Fruit fly (Drosophila melanogaster) whole organism, embryonic: ENCODE measurements around the gene Polr1D.

Experiments used
- Ada2b ChIP-seq: fragments of 200-800 bp; sonication (Bioruptor generic); IDR thresholded peaks from 2 replicates; pipeline ENCODE4 v1.3.6; 2022; ENCODE audit warnings: missing biosample characterization, missing genetic modification characterization
- Bdp1 ChIP-seq: fragments of 200-800 bp; sonication (Bioruptor generic); optimal IDR thresholded peaks from 3 replicates; lab custom pipeline; 2016; ENCODE audit warnings: missing biosample characterization, missing genetic modification characterization
- CG10366 ChIP-seq: fragments of 200-800 bp; sonication (Bioruptor generic); IDR thresholded peaks from 2 replicates; pipeline ENCODE4 v1.3.6; 2022; ENCODE audit warnings: missing biosample characterization, missing genetic modification characterization
- CG11560 ChIP-seq: fragments of 200-800 bp; sonication (Bioruptor generic); IDR thresholded peaks from 3 replicates; pipeline ENCODE4 v1.3.6; 2022; ENCODE audit warnings: missing biosample characterization, missing genetic modification characterization
- CG11723 ChIP-seq: fragments of 200-800 bp; sonication (Bioruptor generic); optimal IDR thresholded peaks from 2 replicates; lab custom pipeline; 2017; ENCODE audit warnings: missing biosample characterization, mild to moderate bottlenecking, missing genetic modification characterization
- CG14014 ChIP-seq: fragments of 200-800 bp; sonication (Bioruptor generic); IDR thresholded peaks from 2 replicates; pipeline ENCODE4 v1.3.6; 2022; ENCODE audit warnings: missing biosample characterization, missing genetic modification characterization
- CG14050 ChIP-seq: fragments of 200-800 bp; sonication (Bioruptor generic); IDR thresholded peaks from 3 replicates; pipeline ENCODE4 v1.3.6; 2022; ENCODE audit warnings: missing biosample characterization, missing genetic modification characterization
- CG14860 ChIP-seq: fragments of 200-800 bp; sonication (Bioruptor generic); IDR thresholded peaks from 3 replicates; pipeline ENCODE4 v1.3.6; 2022; ENCODE audit warnings: missing biosample characterization, missing genetic modification characterization; ENCODE audit not compliant: partially characterized antibody
- CG2202 ChIP-seq: fragments of 200-800 bp; sonication (Bioruptor generic); optimal IDR thresholded peaks from 2 replicates; lab custom pipeline; 2018; ENCODE audit warnings: missing biosample characterization, mild to moderate bottlenecking, missing genetic modification characterization
- CG34376 ChIP-seq: fragments of 200-800 bp; sonication (Bioruptor generic); optimal IDR thresholded peaks from 2 replicates; lab custom pipeline; 2018; ENCODE audit warnings: missing biosample characterization, mild to moderate bottlenecking, missing genetic modification characterization
- CG3847 ChIP-seq: fragments of 200-800 bp; sonication (Bioruptor generic); IDR thresholded peaks from 2 replicates; pipeline ENCODE4 v1.3.6; 2022; ENCODE audit warnings: missing biosample characterization, missing genetic modification characterization
- CG5245 ChIP-seq: fragments of 200-800 bp; sonication (Bioruptor generic); optimal IDR thresholded peaks from 3 replicates; lab custom pipeline; 2016; ENCODE audit warnings: missing biosample characterization, missing genetic modification characterization
- CG6683 ChIP-seq: fragments of 200-800 bp; sonication (Bioruptor generic); optimal IDR thresholded peaks from 2 replicates; lab custom pipeline; 2017; ENCODE audit warnings: missing biosample characterization, mild to moderate bottlenecking, missing genetic modification characterization, missing genetic modification reagents
- CG6791 ChIP-seq: fragments of 200-800 bp; sonication (Bioruptor generic); IDR thresholded peaks from 3 replicates; pipeline ENCODE4 v1.3.6; 2022; ENCODE audit warnings: missing biosample characterization, missing genetic modification characterization; ENCODE audit not compliant: partially characterized antibody
- CG8924 ChIP-seq: fragments of 200-800 bp; optimal IDR thresholded peaks from 3 replicates; lab custom pipeline; 2019; ENCODE audit warnings: missing biosample characterization, mild to moderate bottlenecking, missing genetic modification characterization, moderate library complexity
- CTCF ChIP-seq: fragments of 200-800 bp; sonication (Bioruptor generic); optimal IDR thresholded peaks from 2 replicates; lab custom pipeline; 2017; ENCODE audit warnings: missing biosample characterization, mild to moderate bottlenecking, missing genetic modification characterization, moderate library complexity
- Dbx ChIP-seq: fragments of 200-800 bp; sonication (Bioruptor generic); IDR thresholded peaks from 3 replicates; pipeline ENCODE4 v1.3.6; 2022; ENCODE audit warnings: missing biosample characterization, missing genetic modification characterization
- Drgx ChIP-seq: fragments of 200-800 bp; sonication (Bioruptor generic); IDR thresholded peaks from 2 replicates; pipeline ENCODE4 v1.3.6; 2022; ENCODE audit warnings: missing biosample characterization, missing genetic modification characterization
- Elba2 ChIP-seq: fragments of 200-800 bp; sonication (Bioruptor generic); optimal IDR thresholded peaks from 3 replicates; lab custom pipeline; 2016; ENCODE audit warnings: missing biosample characterization, missing genetic modification characterization
- GATAe ChIP-seq: fragments of 200-800 bp; sonication (Bioruptor generic); conservative IDR thresholded peaks from 2 replicates; pipeline ENCODE4 v1.3.6; 2022; ENCODE audit warnings: missing biosample characterization, missing genetic modification characterization
- HmgD ChIP-seq: fragments of 200-800 bp; sonication (Bioruptor generic); optimal IDR thresholded peaks from 3 replicates; lab custom pipeline; 2016; ENCODE audit warnings: missing biosample characterization, missing genetic modification characterization
- Lhr ChIP-seq: fragments of 200-800 bp; sonication (Bioruptor generic); optimal IDR thresholded peaks from 3 replicates; lab custom pipeline; 2017; ENCODE audit warnings: mild to moderate bottlenecking, missing biosample characterization, missing genetic modification reagents, missing genetic modification characterization
- Lim3 ChIP-seq: fragments of 200-800 bp; sonication (Bioruptor generic); IDR thresholded peaks from 2 replicates; pipeline ENCODE4 v1.3.6; 2022; ENCODE audit warnings: missing biosample characterization, missing genetic modification characterization
- Med ChIP-seq: fragments of 200-800 bp; sonication (Bioruptor generic); peaks from one replicate; lab custom pipeline; 2016; ENCODE audit warnings: missing biosample characterization, missing genetic modification characterization, mild to moderate bottlenecking, inconsistent platforms, moderate library complexity
- NC2β ChIP-seq: fragments of 200-800 bp; sonication (Bioruptor generic); optimal IDR thresholded peaks from 2 replicates; lab custom pipeline; 2016; ENCODE audit warnings: missing biosample characterization, missing genetic modification characterization
- NK7.1 ChIP-seq: fragments of 200-800 bp; sonication (Bioruptor generic); optimal IDR thresholded peaks from 3 replicates; lab custom pipeline; 2016; ENCODE audit warnings: missing biosample characterization, missing genetic modification characterization
- Nf-YB ChIP-seq: fragments of 200-800 bp; sonication (Bioruptor generic); optimal IDR thresholded peaks from 3 replicates; lab custom pipeline; 2019; ENCODE audit warnings: missing biosample characterization, mild to moderate bottlenecking, missing genetic modification characterization, moderate library complexity
- Oaz ChIP-seq: fragments of 200-800 bp; sonication (Bioruptor generic); IDR thresholded peaks from 2 replicates; pipeline ENCODE4 v1.3.6; 2022; ENCODE audit warnings: missing biosample characterization, missing genetic modification characterization
- Sox102F ChIP-seq: fragments of 200-800 bp; sonication (Bioruptor generic); optimal IDR thresholded peaks from 2 replicates; lab custom pipeline; 2018; ENCODE audit warnings: missing biosample characterization, mild to moderate bottlenecking, missing genetic modification characterization, moderate library complexity
- Spps ChIP-seq: fragments of 200-800 bp; sonication (Bioruptor generic); optimal IDR thresholded peaks from 2 replicates; lab custom pipeline; 2018; ENCODE audit warnings: missing biosample characterization, mild to moderate bottlenecking, missing genetic modification characterization
- Vsx1 ChIP-seq: fragments of 200-800 bp; sonication (Bioruptor generic); optimal IDR thresholded peaks from 2 replicates; lab custom pipeline; 2017; ENCODE audit warnings: missing biosample characterization, mild to moderate bottlenecking, missing genetic modification characterization, missing genetic modification reagents
- aop ChIP-seq: fragments of 200-800 bp; sonication (Bioruptor generic); IDR thresholded peaks from 2 replicates; pipeline ENCODE4 v1.3.6; 2022; ENCODE audit warnings: missing biosample characterization, missing genetic modification characterization
- chinmo ChIP-seq: fragments of 200-800 bp; sonication (Bioruptor generic); IDR thresholded peaks from 4 replicates; pipeline ENCODE4 v1.3.6; 2022; ENCODE audit warnings: missing biosample characterization, missing genetic modification characterization; ENCODE audit not compliant: partially characterized antibody
- chn ChIP-seq: fragments of 200-800 bp; sonication (Bioruptor generic); optimal IDR thresholded peaks from 2 replicates; lab custom pipeline; 2016; ENCODE audit warnings: missing biosample characterization, missing genetic modification characterization
- ci ChIP-seq: fragments of 200-800 bp; sonication (Bioruptor generic); IDR thresholded peaks from 3 replicates; pipeline ENCODE4 v1.3.6; 2022; ENCODE audit warnings: missing biosample characterization, missing genetic modification characterization
- en ChIP-seq: fragments of 200-800 bp; sonication (Bioruptor generic); optimal IDR thresholded peaks from 2 replicates; lab custom pipeline; 2016; ENCODE audit warnings: missing biosample characterization, missing genetic modification characterization
- gce ChIP-seq: fragments of 200-800 bp; sonication (Bioruptor generic); IDR thresholded peaks from 3 replicates; pipeline ENCODE4 v1.3.6; 2022; ENCODE audit warnings: missing biosample characterization, missing genetic modification characterization
- gt ChIP-seq: fragments of 200-800 bp; sonication (Bioruptor generic); IDR thresholded peaks from 2 replicates; pipeline ENCODE4 v1.3.6; 2022; ENCODE audit warnings: missing biosample characterization, missing genetic modification characterization
- hb ChIP-seq: fragments of 200-800 bp; sonication (Bioruptor generic); IDR thresholded peaks from 3 replicates; pipeline ENCODE4 v1.3.6; 2022; ENCODE audit warnings: missing biosample characterization, missing genetic modification characterization; ENCODE audit not compliant: partially characterized antibody
- inv ChIP-seq: fragments of 200-800 bp; sonication (Bioruptor generic); IDR thresholded peaks from 2 replicates; pipeline ENCODE4 v1.3.6; 2022; ENCODE audit warnings: missing biosample characterization, missing genetic modification characterization; ENCODE audit not compliant: partially characterized antibody
- kah ChIP-seq: fragments of 200-800 bp; sonication (Bioruptor generic); optimal IDR thresholded peaks from 2 replicates; lab custom pipeline; 2018; ENCODE audit warnings: missing biosample characterization, mild to moderate bottlenecking, missing genetic modification characterization
- kay ChIP-seq: fragments of 200-800 bp; sonication (Bioruptor generic); optimal IDR thresholded peaks from 2 replicates; lab custom pipeline; 2016; ENCODE audit warnings: missing biosample characterization, missing genetic modification characterization
- nmo ChIP-seq: fragments of 200-800 bp; sonication (Bioruptor generic); optimal IDR thresholded peaks from 2 replicates; lab custom pipeline; 2018; ENCODE audit warnings: missing biosample characterization, mild to moderate bottlenecking, missing genetic modification characterization, moderate library complexity
- odd ChIP-seq: fragments of 200-800 bp; sonication (Bioruptor generic); optimal IDR thresholded peaks from 2 replicates; lab custom pipeline; 2017; ENCODE audit warnings: missing biosample characterization, mild to moderate bottlenecking, missing genetic modification characterization
- pb ChIP-seq: fragments of 200-800 bp; sonication (Bioruptor generic); optimal IDR thresholded peaks from 3 replicates; lab custom pipeline; 2016; ENCODE audit warnings: missing biosample characterization, missing genetic modification characterization
- peb ChIP-seq: fragments of 200-800 bp; sonication (Bioruptor generic); IDR thresholded peaks from 2 replicates; pipeline ENCODE4 v1.3.6; 2022; ENCODE audit warnings: missing biosample characterization, missing genetic modification characterization
- pnt ChIP-seq: fragments of 200-800 bp; sonication (Bioruptor generic); optimal IDR thresholded peaks from 3 replicates; lab custom pipeline; 2016; ENCODE audit warnings: missing biosample characterization, missing genetic modification characterization
- prd ChIP-seq, 3 experiments: fragments of >200 bp in 2 of 3; fragments of 200-800 bp in 1 of 3; sonication (Bioruptor generic) in 1 of 3; optimal IDR thresholded peaks in 2 of 3; IDR thresholded peaks in 1 of 3; 2 replicates in 2 of 3; 3 replicates in 1 of 3; pipeline versions ENCODE4 v1.3.6 to Lab custom; 2017 to 2022; ENCODE audit warnings: missing biosample characterization in 1 of 3, missing genetic modification characterization in 1 of 3
- sisA ChIP-seq: fragments of 200-800 bp; sonication (Bioruptor generic); IDR thresholded peaks from 2 replicates; pipeline ENCODE4 v1.3.6; 2022; ENCODE audit warnings: missing biosample characterization, missing genetic modification characterization
- wdn ChIP-seq: fragments of 200-800 bp; sonication (Bioruptor generic); IDR thresholded peaks from 2 replicates; pipeline ENCODE4 v1.3.6; 2022; ENCODE audit warnings: missing biosample characterization, missing genetic modification characterization
- yki ChIP-seq: fragments of >200 bp; optimal IDR thresholded peaks from 3 replicates; lab custom pipeline; 2018
- zf30C ChIP-seq: fragments of 200-800 bp; sonication (Bioruptor generic); optimal IDR thresholded peaks from 3 replicates; lab custom pipeline; 2018; ENCODE audit warnings: missing biosample characterization, mild to moderate bottlenecking, missing genetic modification characterization

Gene Polr1D

dm6 chr2L:19154893-19155389 is 19.9 kb upstream of the Polr1D start (continued):
- TF ChIP-seq kah (GFP tag; lab: Kevin White, UChicago) (no peak), pnt (no peak), zf30C (GFP tag; lab: Kevin White, UChicago) (no peak), Spps (tag; lab: Kevin White, UChicago) (no peak), HmgD (GFP tag; lab: Kevin White, UChicago) (no peak), GATAe (no peak), Dbx (GFP tag; lab: Robert Waterston, UW) (no peak), nmo (GFP tag; lab: Kevin White, UChicago) (peak; percentile 19), gt (GFP tag; lab: Robert Waterston, UW) (no peak), yki (no peak), pb (GFP tag; lab: Kevin White, UChicago) (no peak), chn (GFP tag; lab: Kevin White, UChicago) (no peak), chinmo (GFP tag; lab: Robert Waterston, UW) (peak; percentile 78; the same call in 1 of the 4 replicates), kay (GFP tag; lab: Kevin White, UChicago) (no peak), CG3847 (GFP tag; lab: Robert Waterston, UW) (no peak), gce (no peak), CG5245 (no peak), sisA (no peak), Nf-YB (GFP tag; lab: Kevin White, UChicago) (no peak), CG6683 (GFP tag; lab: Kevin White, UChicago) (no peak), ci (0 out of 3 replicates have a peak, but pooled peaks have one; percentile 26), NK7.1 (no peak), inv (GFP tag; lab: Robert Waterston, UW) (no peak), CG14050 (no peak), Oaz (GFP tag; lab: Robert Waterston, UW) (no peak), CG14014 (GFP tag; lab: Robert Waterston, UW) (no peak), Drgx (no peak), CG8924 (tag; lab: Kevin White, UChicago) (peak; percentile 24), CG6791 (GFP tag; lab: Robert Waterston, UW) (no peak), Lhr (GFP tag; lab: Kevin White, UChicago) (no peak), aop (GFP tag; lab: Robert Waterston, UW) (0 out of 2 replicates have a peak, but pooled peaks have one; percentile 59), wdn (GFP tag; lab: Robert Waterston, UW) (no peak), CG11723 (GFP tag; lab: Kevin White, UChicago) (no peak), odd (no peak), Vsx1 (GFP tag; lab: Kevin White, UChicago) (peak; percentile 2), prd (optimal IDR thresholded peaks at IDR 0.05; lab: Kevin White, UChicago) (no peak), prd (GFP tag; IDR thresholded peaks at IDR 0.05; lab: Robert Waterston, UW) (no peak), CTCF (GFP tag; lab: Kevin White, UChicago) (no peak), peb (no peak), NC2β (GFP tag; lab: Kevin White, UChicago) (no peak), Lim3 (GFP tag; lab: Robert Waterston, UW) (no peak), CG34376 (GFP tag; lab: Kevin White, UChicago) (no peak), Bdp1 (GFP tag; lab: Kevin White, UChicago) (no peak), hb (GFP tag; lab: Robert Waterston, UW) (no peak), Elba2 (GFP tag; lab: Kevin White, UChicago) (no peak), CG2202 (tag; lab: Kevin White, UChicago) (no peak), Ada2b (GFP tag; lab: Robert Waterston, UW) (no peak), Med (GFP tag; lab: Kevin White, UChicago) (peak; percentile 90), CG11560 (tag; lab: Robert Waterston, UW) (no peak; the same call in 2 of the 3 replicates), Sox102F (GFP tag; lab: Kevin White, UChicago) (no peak), en (no peak), CG10366 (no peak), CG14860 (GFP tag; lab: Robert Waterston, UW) (no peak)
